Fruit fly (Drosophila melanogaster) whole organism, embryonic: ENCODE measurements around the gene CG3198.
A peak's percentile ranks its signal among the peaks of the same experiment; 100 is the strongest.

Source experiments
- CG10543 ChIP-seq: fragments of 200-800 bp; sonication (Bioruptor generic); optimal IDR thresholded peaks from 3 replicates; lab custom pipeline; 2017; ENCODE audit warnings: missing biosample characterization, mild to moderate bottlenecking, missing genetic modification characterization, moderate library complexity
- CG12219 ChIP-seq: fragments of 200-800 bp; sonication (Bioruptor generic); optimal IDR thresholded peaks from 3 replicates; lab custom pipeline; 2018; ENCODE audit warnings: missing biosample characterization, mild to moderate bottlenecking, missing genetic modification characterization
- CG13424 ChIP-seq: fragments of 200-800 bp; sonication (Bioruptor generic); optimal IDR thresholded peaks from 2 replicates; lab custom pipeline; 2019; ENCODE audit warnings: missing biosample characterization, mild to moderate bottlenecking, missing genetic modification characterization, moderate library complexity
- CG14441 ChIP-seq: fragments of 200-800 bp; sonication (Bioruptor generic); IDR thresholded peaks from 2 replicates; pipeline ENCODE4 v1.3.6; 2022; ENCODE audit warnings: missing biosample characterization, missing genetic modification characterization
- CG15011 ChIP-seq: fragments of 200-800 bp; sonication (Bioruptor generic); optimal IDR thresholded peaks from 3 replicates; lab custom pipeline; 2018; ENCODE audit warnings: missing biosample characterization, mild to moderate bottlenecking, missing genetic modification characterization
- CG16863 ChIP-seq: fragments of 200-800 bp; sonication (Bioruptor generic); optimal IDR thresholded peaks from 3 replicates; lab custom pipeline; 2016; ENCODE audit warnings: missing biosample characterization, missing genetic modification characterization
- CG18011 ChIP-seq: fragments of 200-800 bp; sonication (Bioruptor generic); optimal IDR thresholded peaks from 2 replicates; lab custom pipeline; 2017; ENCODE audit warnings: missing biosample characterization, missing genetic modification characterization, mild to moderate bottlenecking, moderate library complexity, missing genotype
- CG2202 ChIP-seq: fragments of 200-800 bp; sonication (Bioruptor generic); optimal IDR thresholded peaks from 2 replicates; lab custom pipeline; 2018; ENCODE audit warnings: missing biosample characterization, mild to moderate bottlenecking, missing genetic modification characterization
- CG34376 ChIP-seq: fragments of 200-800 bp; sonication (Bioruptor generic); optimal IDR thresholded peaks from 2 replicates; lab custom pipeline; 2018; ENCODE audit warnings: missing biosample characterization, mild to moderate bottlenecking, missing genetic modification characterization
- CG34422 ChIP-seq: fragments of 200-800 bp; sonication (Bioruptor generic); IDR thresholded peaks from 3 replicates; pipeline ENCODE4 v1.3.6; 2022; ENCODE audit warnings: missing biosample characterization, missing genetic modification characterization
- CG4820 ChIP-seq: fragments of 200-800 bp; sonication (Bioruptor generic); optimal IDR thresholded peaks from 3 replicates; lab custom pipeline; 2016; ENCODE audit warnings: missing biosample characterization, missing genetic modification characterization
- CG6272 ChIP-seq: fragments of 200-800 bp; sonication (Bioruptor generic); IDR thresholded peaks from 2 replicates; pipeline ENCODE4 v1.3.6; 2022; ENCODE audit warnings: missing biosample characterization, missing genetic modification characterization
- CG6683 ChIP-seq: fragments of 200-800 bp; sonication (Bioruptor generic); optimal IDR thresholded peaks from 2 replicates; lab custom pipeline; 2017; ENCODE audit warnings: missing biosample characterization, mild to moderate bottlenecking, missing genetic modification characterization, missing genetic modification reagents
- D ChIP-seq, 2 experiments: fragments of 200-800 bp in 1 of 2; fragments of >200 bp in 1 of 2; sonication (Bioruptor generic) in 1 of 2; optimal IDR thresholded peaks; 2 replicates in 1 of 2; 3 replicates in 1 of 2; lab custom pipeline; 2017; ENCODE audit warnings: mild to moderate bottlenecking in 1 of 2, missing biosample characterization in 1 of 2, missing genetic modification characterization in 1 of 2, missing genetic modification reagents in 1 of 2
- Deaf1 ChIP-seq: fragments of 200-800 bp; optimal IDR thresholded peaks from 3 replicates; lab custom pipeline; 2019; ENCODE audit warnings: missing biosample characterization, mild to moderate bottlenecking, missing genetic modification characterization, moderate library complexity
- Dip2 ChIP-seq: fragments of 200-800 bp; sonication (Bioruptor generic); IDR thresholded peaks from 2 replicates; pipeline ENCODE4 v1.3.6; 2022; ENCODE audit warnings: missing biosample characterization, missing genetic modification characterization
- Doc2 ChIP-seq: fragments of 200-800 bp; sonication (Bioruptor generic); IDR thresholded peaks from 2 replicates; pipeline ENCODE4 v1.3.6; 2022; ENCODE audit warnings: missing biosample characterization, missing genetic modification characterization
- Ets65A ChIP-seq: fragments of 200-800 bp; sonication (Bioruptor generic); peaks from one replicate; lab custom pipeline; 2016; ENCODE audit warnings: missing biosample characterization, missing genetic modification characterization
- Fer1 ChIP-seq: fragments of 200-800 bp; sonication (Bioruptor generic); optimal IDR thresholded peaks from 2 replicates; lab custom pipeline; 2017; ENCODE audit warnings: missing biosample characterization, mild to moderate bottlenecking, missing genetic modification characterization
- Hmx ChIP-seq: fragments of 200-800 bp; sonication (Bioruptor generic); optimal IDR thresholded peaks from 2 replicates; lab custom pipeline; 2016; ENCODE audit warnings: missing biosample characterization, missing genetic modification characterization
- Lhr ChIP-seq: fragments of 200-800 bp; sonication (Bioruptor generic); optimal IDR thresholded peaks from 3 replicates; lab custom pipeline; 2017; ENCODE audit warnings: mild to moderate bottlenecking, missing biosample characterization, missing genetic modification reagents, missing genetic modification characterization
- MBD-R2 ChIP-seq: fragments of 200-800 bp; sonication (Bioruptor generic); IDR thresholded peaks from 2 replicates; pipeline ENCODE4 v1.3.6; 2022; ENCODE audit warnings: missing biosample characterization, missing genetic modification characterization
- Mrtf ChIP-seq: fragments of 200-800 bp; sonication (Bioruptor generic); IDR thresholded peaks from 3 replicates; pipeline ENCODE4 v1.3.6; 2022; ENCODE audit warnings: missing biosample characterization, missing genetic modification characterization
- NC2β ChIP-seq: fragments of 200-800 bp; sonication (Bioruptor generic); optimal IDR thresholded peaks from 2 replicates; lab custom pipeline; 2016; ENCODE audit warnings: missing biosample characterization, missing genetic modification characterization
- Nf-YC ChIP-seq: fragments of 200-800 bp; optimal IDR thresholded peaks from 3 replicates; lab custom pipeline; 2019; ENCODE audit warnings: missing biosample characterization, mild to moderate bottlenecking, missing genetic modification characterization, moderate library complexity
- NfI ChIP-seq: fragments of 200-800 bp; sonication (Bioruptor generic); optimal IDR thresholded peaks from 3 replicates; lab custom pipeline; 2018; ENCODE audit warnings: missing biosample characterization, mild to moderate bottlenecking, missing genetic modification characterization, moderate library complexity
- Sox100B ChIP-seq: fragments of 200-800 bp; sonication (Bioruptor generic); optimal IDR thresholded peaks from 3 replicates; lab custom pipeline; 2018; ENCODE audit warnings: missing biosample characterization, mild to moderate bottlenecking, missing genetic modification characterization
- Sry-β ChIP-seq: fragments of 200-800 bp; sonication (Bioruptor generic); optimal IDR thresholded peaks from 2 replicates; lab custom pipeline; 2018; ENCODE audit warnings: missing biosample characterization, mild to moderate bottlenecking, missing genetic modification characterization, moderate library complexity
- Taf1 ChIP-seq: fragments of 200-800 bp; sonication (Bioruptor generic); IDR thresholded peaks from 2 replicates; pipeline ENCODE4 v1.3.6; 2022; ENCODE audit warnings: missing biosample characterization, missing genetic modification characterization
- bcd ChIP-seq: fragments of 200-800 bp; sonication (Bioruptor generic); optimal IDR thresholded peaks from 2 replicates; lab custom pipeline; 2017; ENCODE audit warnings: missing biosample characterization, mild to moderate bottlenecking, missing genetic modification characterization
- chinmo ChIP-seq: fragments of 200-800 bp; sonication (Bioruptor generic); IDR thresholded peaks from 4 replicates; pipeline ENCODE4 v1.3.6; 2022; ENCODE audit warnings: missing biosample characterization, missing genetic modification characterization; ENCODE audit not compliant: partially characterized antibody
- corto ChIP-seq: fragments of 200-800 bp; sonication (Bioruptor generic); optimal IDR thresholded peaks from 2 replicates; lab custom pipeline; 2016; ENCODE audit warnings: missing biosample characterization, mild to moderate bottlenecking, missing genetic modification characterization, moderate library complexity
- dmrt99B ChIP-seq: fragments of 200-800 bp; sonication (Bioruptor generic); optimal IDR thresholded peaks from 2 replicates; lab custom pipeline; 2018; ENCODE audit warnings: missing biosample characterization, mild to moderate bottlenecking, missing genetic modification characterization, moderate library complexity
- ftz-f1 ChIP-seq: fragments of 200-800 bp; sonication (Bioruptor generic); optimal IDR thresholded peaks from 2 replicates; lab custom pipeline; 2016; ENCODE audit warnings: missing biosample characterization, missing genetic modification characterization
- gsb ChIP-seq: fragments of 200-800 bp; sonication (Bioruptor generic); IDR thresholded peaks from 2 replicates; pipeline ENCODE4 v1.3.6; 2022; ENCODE audit warnings: missing biosample characterization, missing genetic modification characterization
- jing ChIP-seq: fragments of 200-800 bp; sonication (Bioruptor generic); optimal IDR thresholded peaks from 2 replicates; lab custom pipeline; 2018; ENCODE audit warnings: missing biosample characterization, mild to moderate bottlenecking, missing genetic modification characterization
- kah ChIP-seq: fragments of 200-800 bp; sonication (Bioruptor generic); optimal IDR thresholded peaks from 2 replicates; lab custom pipeline; 2018; ENCODE audit warnings: missing biosample characterization, mild to moderate bottlenecking, missing genetic modification characterization
- maf-S ChIP-seq: fragments of 200-800 bp; sonication (Bioruptor generic); optimal IDR thresholded peaks from 2 replicates; lab custom pipeline; 2016; ENCODE audit warnings: missing biosample characterization, missing genetic modification characterization
- pfk ChIP-seq: fragments of 200-800 bp; sonication (Bioruptor generic); optimal IDR thresholded peaks from 2 replicates; lab custom pipeline; 2018; ENCODE audit warnings: missing biosample characterization, mild to moderate bottlenecking, missing genetic modification characterization, moderate library complexity
- pros ChIP-seq: fragments of 200-800 bp; sonication (Bioruptor generic); optimal IDR thresholded peaks from 3 replicates; lab custom pipeline; 2019; ENCODE audit warnings: missing biosample characterization, mild to moderate bottlenecking, missing genetic modification characterization, moderate library complexity
- ranshi ChIP-seq: fragments of 200-800 bp; sonication (Bioruptor generic); IDR thresholded peaks from 2 replicates; pipeline ENCODE4 v1.3.6; 2022; ENCODE audit warnings: missing biosample characterization, missing genetic modification characterization
- rib ChIP-seq: fragments of 200-800 bp; sonication (Bioruptor generic); IDR thresholded peaks from 2 replicates; pipeline ENCODE4 v1.3.6; 2022; ENCODE audit warnings: missing biosample characterization, missing genetic modification characterization
- sr ChIP-seq: fragments of 200-800 bp; sonication (Bioruptor generic); IDR thresholded peaks from 3 replicates; pipeline ENCODE4 v1.3.6; 2022; ENCODE audit warnings: missing biosample characterization, missing genetic modification characterization
- stwl ChIP-seq: fragments of 200-800 bp; sonication (Bioruptor generic); optimal IDR thresholded peaks from 3 replicates; lab custom pipeline; 2018; ENCODE audit warnings: missing biosample characterization, mild to moderate bottlenecking, missing genetic modification characterization, moderate library complexity
- sug ChIP-seq: fragments of 200-800 bp; optimal IDR thresholded peaks from 2 replicates; lab custom pipeline; 2019; ENCODE audit warnings: missing biosample characterization, mild to moderate bottlenecking, missing genetic modification characterization, moderate library complexity
- tup ChIP-seq: fragments of 200-800 bp; sonication (Bioruptor generic); optimal IDR thresholded peaks from 2 replicates; lab custom pipeline; 2016; ENCODE audit warnings: missing biosample characterization, mild to moderate bottlenecking, missing genetic modification characterization, moderate library complexity

The CG3198 gene

dm6 chrX:6681467-6681866, 7.7 kb upstream of the CG3198 start, which contains the start of gene Fum2:
Fum2 (plus strand) TSS chrX:6681767.
- TF ChIP-seq Fer1 (no peak), Ets65A (GFP tag; lab: Kevin White, UChicago) (peak; percentile 26)

DNA sequence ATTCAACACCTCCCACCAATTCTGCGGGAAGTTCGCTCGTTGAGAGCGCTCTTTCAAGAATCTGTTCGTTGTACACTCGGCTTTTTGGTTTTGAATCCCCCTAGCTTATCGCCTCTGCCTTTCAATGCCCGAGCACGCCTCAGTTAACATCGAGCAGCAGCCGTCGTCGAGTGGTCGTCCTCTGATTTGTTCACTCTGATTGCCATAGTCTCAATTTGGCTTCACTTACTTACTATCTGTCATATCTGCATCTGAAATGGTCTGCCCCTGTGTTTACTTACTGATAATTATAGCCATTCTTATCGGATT, 5.7 kb upstream of the CG3198 start:
- peak; percentile 56 for TF ChIP-seq CG10543 (GFP tag; lab: Kevin White, UChicago)
- TF ChIP-seq corto (GFP tag; lab: Kevin White, UChicago): no peak
- TF ChIP-seq sug (tag; lab: Kevin White, UChicago): peak; percentile 40
- TF ChIP-seq MBD-R2: no peak
- TF ChIP-seq Sox100B (GFP tag; lab: Kevin White, UChicago): no peak
- TF ChIP-seq ftz-f1 (GFP tag; lab: Kevin White, UChicago): no peak
- no peak for TF ChIP-seq dmrt99B (tag; lab: Kevin White, UChicago)
- TF ChIP-seq CG34376: peak; percentile 73
- TF ChIP-seq Deaf1 (tag; lab: Kevin White, UChicago): peak; percentile 87
- TF ChIP-seq bcd (GFP tag; lab: Kevin White, UChicago): no peak
- TF ChIP-seq stwl (tag; lab: Kevin White, UChicago): no peak
- peak; percentile 6; the same call in 1 of the 2 replicates for TF ChIP-seq rib (GFP tag; lab: Robert Waterston, UW)
- no peak for TF ChIP-seq Nf-YC (tag; lab: Kevin White, UChicago)
- TF ChIP-seq CG18011 (GFP tag; lab: Kevin White, UChicago): no peak

dm6 chrX:6678635-6679501, 5.1 kb upstream of the CG3198 start, which contains the start of gene ND-ASHI:
ND-ASHI (minus strand) TSS chrX:6679118.
- TF ChIP-seq CG4820 (peak; percentile 93), D (optimal IDR thresholded peaks at IDR 0.05; lab: Kevin White, UChicago) (no peak), D (GFP tag; optimal IDR thresholded peaks at IDR 0.05; lab: Kevin White, UChicago) (peak; percentile 88), gsb (GFP tag; lab: Robert Waterston, UW) (peak; percentile 91), Taf1 (peak; percentile 96), kah (GFP tag; lab: Kevin White, UChicago) (peak; percentile 56), tup (peak; percentile 92), Lhr (GFP tag; lab: Kevin White, UChicago) (peak; percentile 79), CG2202 (tag; lab: Kevin White, UChicago) (peak; percentile 74), Doc2 (peak; percentile 79), pros (no peak), CG6683 (GFP tag; lab: Kevin White, UChicago) (peak; percentile 88), CG34422 (GFP tag; lab: Robert Waterston, UW) (peak; percentile 97), NC2β (GFP tag; lab: Kevin White, UChicago) (peak; percentile 88), chinmo (GFP tag; lab: Robert Waterston, UW) (0 out of 4 replicates have a peak, but pooled peaks have one; percentile 4), NfI (GFP tag; lab: Kevin White, UChicago) (peak; percentile 95), CG15011 (GFP tag; lab: Kevin White, UChicago) (peak; percentile 91), CG13424 (peak; percentile 92), CG6272 (GFP tag; lab: Robert Waterston, UW) (peak; percentile 88), Mrtf (GFP tag; lab: Robert Waterston, UW) (peak; percentile 93), jing (GFP tag; lab: Kevin White, UChicago) (no peak), CG12219 (peak; percentile 95), CG14441 (GFP tag; lab: Robert Waterston, UW) (peak; percentile 99), ranshi (GFP tag; lab: Robert Waterston, UW) (peak; percentile 96), maf-S (peak; percentile 90), Sry-β (GFP tag; lab: Kevin White, UChicago) (peak; percentile 37), Dip2 (GFP tag; lab: Robert Waterston, UW) (no peak), pfk (GFP tag; lab: Kevin White, UChicago) (no peak), Hmx (no peak), CG16863 (GFP tag; lab: Kevin White, UChicago) (peak; percentile 85), sr (peak; percentile 90)
